Worm (Caenorhabditis elegans): ENCODE data around the gene subs-4.

ce11 chrIII:11405049-11405448 lies 23.0 kb downstream of the subs-4 start, which contains the start of gene Y47D3B.4:
- TF ChIP-seq dao-5 (tag; optimal IDR thresholded peaks at IDR 0.05) (no peak), W03F9.2 (tag; optimal IDR thresholded peaks at IDR 0.05) (no peak), him-1 (tag; optimal IDR thresholded peaks at IDR 0.05) (no peak)
